Worm (Caenorhabditis elegans): Measurements from ENCODE around the gene F56C9.10.

The F56C9.10 gene

DNA sequence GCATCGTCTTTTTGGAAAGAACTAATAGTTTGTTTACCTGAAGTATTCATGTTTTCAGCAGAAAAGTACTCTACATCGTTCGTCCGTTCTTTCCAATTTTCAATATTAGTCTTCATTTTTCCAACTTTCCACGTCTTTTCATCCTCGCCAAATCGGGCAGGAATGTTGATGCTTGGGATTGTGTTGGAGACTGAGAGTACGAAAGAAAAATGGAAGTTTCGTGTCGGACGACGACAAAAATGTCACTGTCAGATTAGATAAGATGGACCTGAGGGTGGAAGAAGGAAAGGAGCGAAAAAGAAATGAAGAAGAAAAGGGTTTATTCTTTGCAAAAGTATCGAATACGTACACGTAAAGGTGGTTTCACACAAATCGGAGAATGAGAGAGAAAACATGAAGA is 37.1 kb downstream of the F56C9.10 start (continued):
- TF ChIP-seq bed-1 (GFP tag; IDR thresholded peaks at IDR 0.05) (no peak), pbrm-1 (GFP tag; IDR thresholded peaks at IDR 0.05) (no peak)

DNA sequence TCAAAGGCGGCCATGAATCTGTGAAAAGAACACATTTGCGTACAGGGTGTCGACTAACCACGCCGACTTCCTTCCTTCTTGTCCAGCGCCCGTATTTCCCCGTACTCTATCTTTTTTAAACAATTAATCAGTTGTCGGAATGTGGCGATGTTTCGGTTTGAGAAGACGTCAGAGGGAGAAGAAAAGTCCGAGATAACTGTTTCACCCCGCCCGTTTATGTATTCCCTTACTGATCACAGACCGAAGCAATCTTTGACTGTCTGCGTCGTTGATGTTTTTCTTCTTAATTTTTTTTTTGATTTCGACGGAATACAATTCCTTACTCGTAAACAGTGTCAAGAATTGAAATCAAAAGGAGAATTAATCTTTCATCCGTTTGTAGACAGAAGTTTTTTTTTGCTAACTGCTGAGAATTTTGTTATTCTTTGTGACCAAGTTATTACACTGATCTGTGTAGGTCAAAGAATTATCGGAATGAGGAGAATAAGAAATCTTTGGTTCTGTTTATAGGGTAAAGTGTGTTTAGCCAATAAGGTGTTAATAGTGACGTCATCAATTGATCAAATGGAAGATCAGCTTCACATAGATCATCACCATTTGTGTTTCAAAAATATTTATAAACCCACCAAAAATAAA is 38.0 kb downstream of the F56C9.10 start:
- TF ChIP-seq lsl-1 (GFP tag; optimal IDR thresholded peaks at IDR 0.05): no peak
- no peak for TF ChIP-seq tbx-9 (tag; optimal IDR thresholded peaks at IDR 0.05; ENCODE audit: borderline replicate concordance)
- TF ChIP-seq athp-1 (tag; optimal IDR thresholded peaks at IDR 0.05): no peak
- TF ChIP-seq atf-7 (tag; optimal IDR thresholded peaks at IDR 0.05): peak; percentile 31
- TF ChIP-seq egrh-3 (GFP tag; IDR thresholded peaks at IDR 0.05): no peak
- peak; percentile 31 for TF ChIP-seq lin-40 (tag; optimal IDR thresholded peaks at IDR 0.05)
- TF ChIP-seq Y79H2A.3 (GFP tag; conservative IDR thresholded peaks at IDR 0.05): no peak
- TF ChIP-seq ceh-91 (GFP tag; IDR thresholded peaks at IDR 0.05): no peak
- no peak for TF ChIP-seq rcor-1 (GFP tag; IDR thresholded peaks at IDR 0.05)

DNA sequence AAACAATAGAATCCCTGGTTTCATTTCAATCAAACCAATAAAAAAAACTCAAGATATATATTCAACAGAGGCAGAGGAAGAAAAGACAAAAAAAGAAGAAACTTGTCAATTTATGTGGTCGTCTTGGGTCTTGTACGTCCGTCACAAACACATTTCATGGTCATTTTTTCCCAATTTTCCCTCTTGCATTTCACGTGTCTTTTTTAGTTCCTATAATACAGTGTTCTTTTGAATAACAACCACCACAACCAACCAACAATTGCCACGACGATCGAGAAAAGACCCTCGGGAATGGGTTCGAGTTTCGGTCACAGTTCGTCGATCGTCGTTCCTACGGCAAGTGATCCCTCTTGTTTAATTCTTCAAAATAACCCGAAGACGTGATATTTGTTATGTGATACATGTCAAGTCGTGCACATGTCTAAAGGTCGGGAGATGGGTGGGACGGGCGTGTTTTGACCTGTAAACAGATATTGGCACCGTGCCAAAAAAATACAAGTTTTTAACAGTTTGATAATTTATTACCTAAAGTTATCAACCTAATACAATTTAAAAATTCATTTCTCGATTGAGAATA is 38.9 kb downstream of the F56C9.10 start:
- TF ChIP-seq ceh-27 (GFP tag; optimal IDR thresholded peaks at IDR 0.05) (peak; percentile 12), egrh-3 (GFP tag; IDR thresholded peaks at IDR 0.05) (no peak), nfyb-1 (GFP tag; IDR thresholded peaks at IDR 0.05) (0 out of 2 replicates have a peak, but pooled peaks have one; percentile 31), rpc-1 (optimal IDR thresholded peaks at IDR 0.05) (no peak), rpc-1 (tag; optimal IDR thresholded peaks at IDR 0.05) (no peak), madf-3 (GFP tag; IDR thresholded peaks at IDR 0.05) (no peak), efl-1 (GFP tag; optimal IDR thresholded peaks at IDR 0.05) (no peak)

DNA sequence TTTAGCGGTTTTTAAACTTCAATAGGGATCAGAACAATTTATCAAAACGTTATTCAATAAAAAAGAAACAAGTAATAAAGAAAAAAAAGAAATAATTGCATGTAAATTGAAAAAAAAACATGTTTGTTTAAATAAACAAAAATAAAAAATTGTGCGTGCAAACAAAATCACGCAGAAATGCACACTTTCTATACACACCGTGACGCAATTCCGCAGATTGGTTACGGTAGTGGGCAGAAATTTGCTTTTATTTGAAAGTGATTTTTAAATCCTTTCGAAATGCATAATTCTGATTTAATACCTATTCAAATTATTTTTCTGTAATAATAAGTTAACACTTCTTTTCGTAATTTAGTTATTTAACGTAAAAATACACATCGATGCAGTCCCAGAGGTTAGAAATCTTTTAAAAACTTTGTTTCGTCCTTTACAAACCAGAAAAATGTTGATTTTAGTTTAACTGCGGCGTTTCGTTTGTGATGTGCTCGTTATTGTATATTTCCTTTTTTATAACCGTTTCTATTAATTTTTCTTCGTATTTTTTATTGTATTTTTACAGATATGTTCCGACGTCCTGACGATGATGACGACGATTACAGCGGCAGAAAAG is 41.9 kb downstream of the F56C9.10 start, which contains the start of gene cwf-19L2:
Gene cwf-19L2, plus strand, starts transcription at position 560 of the 610 bp plus-strand sequence.
- TF ChIP-seq B0035.1 (tag; optimal IDR thresholded peaks at IDR 0.05) (no peak), ztf-3 (GFP tag; optimal IDR thresholded peaks at IDR 0.05) (no peak), Y95B8A.8 (GFP tag; IDR thresholded peaks at IDR 0.05) (no peak), madf-6 (GFP tag; IDR thresholded peaks at IDR 0.05) (peak; percentile 10; the same call in 1 of the 2 replicates), pha-4 (tag; optimal IDR thresholded peaks at IDR 0.05) (no peak), tlf-1 (GFP tag; optimal IDR thresholded peaks at IDR 0.05) (no peak), hsf-1 (GFP tag; IDR thresholded peaks at IDR 0.05) (no peak), F33H1.4 (GFP tag; IDR thresholded peaks at IDR 0.05) (no peak), lsl-1 (GFP tag; optimal IDR thresholded peaks at IDR 0.05) (peak; percentile 69), F39B2.1 (GFP tag; IDR thresholded peaks at IDR 0.05) (no peak), ama-1 (optimal IDR thresholded peaks at IDR 0.05) (no peak), ama-1 (GFP tag; optimal IDR thresholded peaks at IDR 0.05) (no peak), egl-18 (GFP tag; IDR thresholded peaks at IDR 0.05) (no peak), aptf-3 (GFP tag; IDR thresholded peaks at IDR 0.05) (no peak), dox-1 (GFP tag; IDR thresholded peaks at IDR 0.05) (no peak), akir-1 (GFP tag; optimal IDR thresholded peaks at IDR 0.05) (no peak), ceh-40 (GFP tag; IDR thresholded peaks at IDR 0.05) (no peak), D2030.7 (GFP tag; IDR thresholded peaks at IDR 0.05) (peak; percentile 44; the same call in 1 of the 2 replicates), xnd-1 (tag; optimal IDR thresholded peaks at IDR 0.05) (no peak), ceh-27 (GFP tag; optimal IDR thresholded peaks at IDR 0.05) (no peak), T07F8.4 (tag; optimal IDR thresholded peaks at IDR 0.05) (no peak), bed-1 (GFP tag; IDR thresholded peaks at IDR 0.05) (no peak), ceh-91 (GFP tag; IDR thresholded peaks at IDR 0.05) (no peak), ZK185.1 (tag; optimal IDR thresholded peaks at IDR 0.05; ENCODE audit: poor library complexity, severe bottlenecking) (no peak), efl-1 (GFP tag; optimal IDR thresholded peaks at IDR 0.05) (peak; percentile 16), gei-17 (GFP tag; optimal IDR thresholded peaks at IDR 0.05) (no peak)

Data from whole organism, young adult.